Fruit fly (Drosophila melanogaster): Measurements from ENCODE around the gene CG42337.

The CG42337 gene

DNA sequence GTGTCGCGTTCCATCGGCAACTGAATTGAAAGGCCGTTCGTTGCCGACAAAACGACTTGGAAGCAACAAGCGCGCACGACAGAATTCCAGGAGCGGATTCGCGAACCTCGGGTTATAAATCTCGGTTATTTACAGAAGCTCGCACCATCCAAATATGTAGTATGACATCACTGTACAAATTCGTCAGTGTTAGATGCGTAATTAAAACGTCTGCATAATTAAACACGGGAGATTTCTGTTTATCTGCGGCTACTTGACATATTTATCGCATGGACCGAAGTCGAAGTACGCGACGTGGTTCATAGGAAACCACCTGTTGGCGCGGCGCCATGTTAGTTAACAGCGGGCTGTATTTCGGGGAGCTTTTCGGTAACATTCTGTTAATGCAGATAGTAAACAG lies 21.3 kb downstream of the CG42337 start, which contains the start of gene Ac78C (continued):
- TF ChIP-seq Atf6 (GFP tag; IDR thresholded peaks at IDR 0.05) (peak; percentile 90), ttk (GFP tag; IDR thresholded peaks at IDR 0.05) (peak; percentile 75), gfzf (GFP tag; optimal IDR thresholded peaks at IDR 0.05) (no peak), CG11504 (tag; optimal IDR thresholded peaks at IDR 0.05) (peak; percentile 82), kah (GFP tag; optimal IDR thresholded peaks at IDR 0.05) (peak; percentile 99), usp (GFP tag; optimal IDR thresholded peaks at IDR 0.05) (no peak), ham (GFP tag; IDR thresholded peaks at IDR 0.05) (peak; percentile 42; the same call in 1 of the 2 replicates), sob (GFP tag; IDR thresholded peaks at IDR 0.05) (peak; percentile 95), CG32532 (GFP tag; IDR thresholded peaks at IDR 0.05) (peak; percentile 91), CG13287 (GFP tag; IDR thresholded peaks at IDR 0.05; ENCODE audit: partially characterized antibody) (peak; percentile 58), CG7963 (GFP tag; IDR thresholded peaks at IDR 0.05; ENCODE audit: partially characterized antibody) (no peak), E2f2 (GFP tag; IDR thresholded peaks at IDR 0.05) (peak; percentile 16), gsb (GFP tag; IDR thresholded peaks at IDR 0.05) (peak; percentile 87), tll (GFP tag; optimal IDR thresholded peaks at IDR 0.05) (no peak), Poxn (GFP tag; IDR thresholded peaks at IDR 0.05) (peak; percentile 77), Dp (GFP tag; optimal IDR thresholded peaks at IDR 0.05) (peak; percentile 6), ems (GFP tag; optimal IDR thresholded peaks at IDR 0.05) (peak; percentile 85), Meics (GFP tag; optimal IDR thresholded peaks at IDR 0.05) (peak; percentile 89), CG6813 (GFP tag; optimal IDR thresholded peaks at IDR 0.05) (peak; percentile 91), dmrt99B (tag; optimal IDR thresholded peaks at IDR 0.05) (peak; percentile 84), unpg (GFP tag; optimal IDR thresholded peaks at IDR 0.05) (peak; percentile 89), br (optimal IDR thresholded peaks at IDR 0.05) (no peak), CG8281 (tag; optimal IDR thresholded peaks at IDR 0.05) (peak; percentile 71), Ravus (GFP tag; IDR thresholded peaks at IDR 0.05) (peak; percentile 50), CG3281 (GFP tag; optimal IDR thresholded peaks at IDR 0.05) (peak; percentile 92), Deaf1 (tag; optimal IDR thresholded peaks at IDR 0.05) (peak; percentile 96), Neu2 (GFP tag; optimal IDR thresholded peaks at IDR 0.05; ENCODE audit: borderline replicate concordance) (peak; percentile 7), CG18476 (GFP tag; optimal IDR thresholded peaks at IDR 0.05) (peak; percentile 70), Sin3A (optimal IDR thresholded peaks at IDR 0.05) (no peak), CG18619 (GFP tag; optimal IDR thresholded peaks at IDR 0.05) (peak; percentile 77), CG15479 (GFP tag; optimal IDR thresholded peaks at IDR 0.05) (no peak), inv (GFP tag; IDR thresholded peaks at IDR 0.05; ENCODE audit: partially characterized antibody) (peak; percentile 59), CG8478 (optimal IDR thresholded peaks at IDR 0.05) (no peak), CG6791 (GFP tag; IDR thresholded peaks at IDR 0.05; ENCODE audit: partially characterized antibody) (no peak; the same call in 2 of the 3 replicates), dati (GFP tag; IDR thresholded peaks at IDR 0.05) (no peak), HLH4C (GFP tag; IDR thresholded peaks at IDR 0.05; ENCODE audit: partially characterized antibody) (peak; percentile 57; the same call in 2 of the 3 replicates), stwl (tag; optimal IDR thresholded peaks at IDR 0.05) (no peak), zen (tag; optimal IDR thresholded peaks at IDR 0.05) (peak; percentile 39), lola (GFP tag; optimal IDR thresholded peaks at IDR 0.05) (no peak), CG7556 (GFP tag; optimal IDR thresholded peaks at IDR 0.05) (peak; percentile 27), pros (GFP tag; optimal IDR thresholded peaks at IDR 0.05) (peak; percentile 30), sqz (GFP tag; optimal IDR thresholded peaks at IDR 0.05) (peak; percentile 22), NC2α (GFP tag; optimal IDR thresholded peaks at IDR 0.05) (peak; percentile 30), Side (GFP tag; optimal IDR thresholded peaks at IDR 0.05) (peak; percentile 90), lab (GFP tag; optimal IDR thresholded peaks at IDR 0.05) (peak; percentile 96), onecut (GFP tag; IDR thresholded peaks at IDR 0.05) (peak; percentile 71), CG6175 (GFP tag; IDR thresholded peaks at IDR 0.05) (peak; percentile 82; the same call in 2 of the 3 replicates), cas (GFP tag; IDR thresholded peaks at IDR 0.05) (peak; percentile 70), her (GFP tag; optimal IDR thresholded peaks at IDR 0.05) (peak; percentile 93), C15 (GFP tag; IDR thresholded peaks at IDR 0.05) (peak; percentile 74; the same call in 2 of the 3 replicates), CG14710 (tag; optimal IDR thresholded peaks at IDR 0.05) (no peak)

All from whole organism, embryonic.